Worm (Caenorhabditis elegans) whole organism, L4 larva: ENCODE data around the gene dod-6.

Source experiments
- F49E8.2 ChIP-seq: sonication (generic microtip); optimal IDR thresholded peaks from 2 replicates; lab custom pipeline; 2016; ENCODE audit warnings: missing compliant biosample characterization, mild to moderate bottlenecking, missing genetic modification characterization, borderline replicate concordance
- T26A8.4 ChIP-seq: fragments of 200-800 bp; sonication (Bioruptor generic); IDR thresholded peaks from 2 replicates; pipeline ENCODE4 v1.3.6; 2022; ENCODE audit warnings: missing genetic modification characterization, missing compliant biosample characterization
- aha-1 ChIP-seq: fragments of 150-350 bp; peaks from one replicate; lab custom pipeline; 2014; ENCODE audit warnings: missing biosample characterization, missing genetic modification characterization
- aly-2 ChIP-seq: sonication (generic microtip); optimal IDR thresholded peaks from 2 replicates; lab custom pipeline; 2018; ENCODE audit warnings: missing biosample characterization, missing genetic modification characterization
- ama-1 ChIP-seq: fragments of 150-350 bp; optimal IDR thresholded peaks from 2 replicates; lab custom pipeline; 2014; ENCODE audit warnings: inconsistent platforms, mixed read lengths
- ceh-28 ChIP-seq: fragments of 150-350 bp; optimal IDR thresholded peaks from 2 replicates; lab custom pipeline; 2014; ENCODE audit warnings: missing biosample characterization, missing genetic modification reagents, missing genetic modification characterization
- ceh-82 ChIP-seq: sonication (generic microtip); optimal IDR thresholded peaks from 2 replicates; lab custom pipeline; 2017; ENCODE audit warnings: missing biosample characterization, missing genetic modification characterization
- ces-1 ChIP-seq: fragments of 150-350 bp; sonication (generic microtip); optimal IDR thresholded peaks from 4 replicates; lab custom pipeline; 2014; ENCODE audit warnings: missing biosample characterization, missing genetic modification reagents, missing genetic modification characterization
- ctbp-1 ChIP-seq: fragments of 200-800 bp; sonication (Bioruptor generic); IDR thresholded peaks from 2 replicates; pipeline ENCODE4 v1.3.6; 2022; ENCODE audit warnings: missing genetic modification reagents, missing genetic modification characterization, missing compliant biosample characterization
- daf-12 ChIP-seq: fragments of 150-350 bp; optimal IDR thresholded peaks from 2 replicates; lab custom pipeline; 2014; ENCODE audit warnings: missing biosample characterization, missing genetic modification reagents, missing genetic modification characterization
- daf-16 ChIP-seq, 3 experiments: sonication (generic microtip); optimal IDR thresholded peaks; 2 replicates each; lab custom pipeline; 2016 to 2017; ENCODE audit warnings: missing genetic modification characterization in 3 of 3, missing genetic modification reagents in 3 of 3, mild to moderate bottlenecking in 2 of 3, missing compliant biosample characterization in 2 of 3, missing biosample characterization in 1 of 3, moderate library complexity in 1 of 3
- duxl-1 ChIP-seq: sonication (generic microtip); optimal IDR thresholded peaks from 2 replicates; lab custom pipeline; 2016; ENCODE audit warnings: mild to moderate bottlenecking, missing genetic modification characterization, moderate library complexity, missing compliant biosample characterization; ENCODE audit not compliant: poor library complexity
- dve-1 ChIP-seq: sonication (generic microtip); optimal IDR thresholded peaks from 2 replicates; lab custom pipeline; 2017; ENCODE audit warnings: antibody characterized with exemption, mild to moderate bottlenecking, missing genetic modification characterization, missing compliant biosample characterization; ENCODE audit not compliant: insufficient read depth
- fkh-10 ChIP-seq: fragments of 150-350 bp; optimal IDR thresholded peaks from 2 replicates; lab custom pipeline; 2014; ENCODE audit warnings: missing biosample characterization, missing genetic modification reagents, missing genetic modification characterization
- hif-1 ChIP-seq, 2 experiments: sonication (generic microtip); optimal IDR thresholded peaks; 2 replicates each; lab custom pipeline; 2016 to 2017; ENCODE audit warnings: missing compliant biosample characterization in 2 of 2, missing genetic modification characterization in 2 of 2, missing genetic modification reagents in 2 of 2, missing genotype in 2 of 2, mild to moderate bottlenecking in 1 of 2
- hlh-11 ChIP-seq: fragments of 200-800 bp; sonication (Bioruptor generic); optimal IDR thresholded peaks from 2 replicates; lab custom pipeline; 2018; ENCODE audit warnings: mild to moderate bottlenecking, missing genetic modification characterization, missing compliant biosample characterization
- lin-1 ChIP-seq: fragments of 200-800 bp; sonication (Bioruptor generic); IDR thresholded peaks from 2 replicates; pipeline ENCODE4 v1.3.6; 2022; ENCODE audit warnings: missing genetic modification reagents, missing genetic modification characterization, missing compliant biosample characterization
- lin-39 ChIP-seq: fragments of 150-350 bp; optimal IDR thresholded peaks from 2 replicates; lab custom pipeline; 2014; ENCODE audit warnings: missing biosample characterization, missing genetic modification reagents, missing genetic modification characterization
- lir-3 ChIP-seq: sonication (generic microtip); optimal IDR thresholded peaks from 2 replicates; lab custom pipeline; 2016; ENCODE audit warnings: mild to moderate bottlenecking, missing genetic modification characterization, missing compliant biosample characterization
- madf-5 ChIP-seq, 2 experiments: fragments of 200-800 bp; sonication (Bioruptor generic); IDR thresholded peaks; 2 replicates each; pipeline ENCODE4 v1.3.6; 2022; ENCODE audit warnings: missing compliant biosample characterization in 2 of 2, missing genetic modification characterization in 2 of 2
- mdl-1 ChIP-seq, 2 experiments: fragments of 150-350 bp in 1 of 2; sonication (generic microtip) in 1 of 2; optimal IDR thresholded peaks; 2 replicates each; lab custom pipeline; 2014 to 2017; ENCODE audit warnings: missing biosample characterization in 2 of 2, missing genetic modification characterization in 2 of 2
- mep-1 ChIP-seq: fragments of 150-350 bp; sonication (generic microtip); optimal IDR thresholded peaks from 3 replicates; lab custom pipeline; 2014; ENCODE audit warnings: missing biosample characterization, missing genetic modification characterization
- nhr-10 ChIP-seq: fragments of 150-350 bp; optimal IDR thresholded peaks from 2 replicates; lab custom pipeline; 2014; ENCODE audit warnings: missing biosample characterization, missing genetic modification characterization
- nhr-11 ChIP-seq: fragments of 150-350 bp; optimal IDR thresholded peaks from 2 replicates; lab custom pipeline; 2014; ENCODE audit warnings: missing biosample characterization, missing genetic modification characterization
- nhr-237 ChIP-seq: sonication (generic microtip); optimal IDR thresholded peaks from 2 replicates; lab custom pipeline; 2017; ENCODE audit warnings: missing biosample characterization, missing genetic modification characterization
- nhr-48 ChIP-seq: sonication (generic microtip); optimal IDR thresholded peaks from 2 replicates; lab custom pipeline; 2016; ENCODE audit warnings: mild to moderate bottlenecking, missing genetic modification characterization, missing compliant biosample characterization
- nhr-6 ChIP-seq: fragments of 150-350 bp; optimal IDR thresholded peaks from 2 replicates; lab custom pipeline; 2014; ENCODE audit warnings: missing biosample characterization, missing genetic modification characterization
- pha-4 ChIP-seq, 2 experiments: fragments of 150-350 bp in 1 of 2; fragments of 200-800 bp in 1 of 2; sonication (Bioruptor generic) in 1 of 2; IDR thresholded peaks in 1 of 2; optimal IDR thresholded peaks in 1 of 2; 2 replicates each; pipeline versions ENCODE4 v1.3.6 to Lab custom; 2014 to 2022; ENCODE audit warnings: missing genetic modification characterization in 2 of 2, missing genetic modification reagents in 2 of 2, missing biosample characterization in 1 of 2, missing compliant biosample characterization in 1 of 2
- saeg-2 ChIP-seq: fragments of 200-800 bp; sonication (Bioruptor generic); IDR thresholded peaks from 2 replicates; pipeline ENCODE4 v1.3.6; 2022; ENCODE audit warnings: missing genetic modification reagents, missing genetic modification characterization, missing compliant biosample characterization
- snpc-4 ChIP-seq: fragments of 150-350 bp; optimal IDR thresholded peaks from 2 replicates; lab custom pipeline; 2014; ENCODE audit warnings: missing biosample characterization, missing genetic modification characterization
- spr-3 ChIP-seq: fragments of 200-800 bp; sonication (Bioruptor generic); optimal IDR thresholded peaks from 2 replicates; lab custom pipeline; 2018; ENCODE audit warnings: mild to moderate bottlenecking, missing genetic modification characterization, missing compliant biosample characterization
- unc-62 ChIP-seq, 3 experiments: fragments of 150-350 bp in 1 of 3; sonication (generic microtip); optimal IDR thresholded peaks in 2 of 3; peaks in 1 of 3; 1 replicate in 1 of 3; 2 replicates in 2 of 3; lab custom pipeline; 2014 to 2017; ENCODE audit warnings: missing biosample characterization in 3 of 3, missing genetic modification characterization in 3 of 3, missing genetic modification reagents in 3 of 3, missing genotype in 1 of 3
- zag-1 ChIP-seq: fragments of 150-350 bp; optimal IDR thresholded peaks from 2 replicates; lab custom pipeline; 2014; ENCODE audit warnings: missing biosample characterization, missing genetic modification characterization
- ztf-7 ChIP-seq: fragments of 150-350 bp; optimal IDR thresholded peaks from 2 replicates; lab custom pipeline; 2014; ENCODE audit warnings: missing biosample characterization, missing genetic modification characterization

Gene dod-6

DNA sequence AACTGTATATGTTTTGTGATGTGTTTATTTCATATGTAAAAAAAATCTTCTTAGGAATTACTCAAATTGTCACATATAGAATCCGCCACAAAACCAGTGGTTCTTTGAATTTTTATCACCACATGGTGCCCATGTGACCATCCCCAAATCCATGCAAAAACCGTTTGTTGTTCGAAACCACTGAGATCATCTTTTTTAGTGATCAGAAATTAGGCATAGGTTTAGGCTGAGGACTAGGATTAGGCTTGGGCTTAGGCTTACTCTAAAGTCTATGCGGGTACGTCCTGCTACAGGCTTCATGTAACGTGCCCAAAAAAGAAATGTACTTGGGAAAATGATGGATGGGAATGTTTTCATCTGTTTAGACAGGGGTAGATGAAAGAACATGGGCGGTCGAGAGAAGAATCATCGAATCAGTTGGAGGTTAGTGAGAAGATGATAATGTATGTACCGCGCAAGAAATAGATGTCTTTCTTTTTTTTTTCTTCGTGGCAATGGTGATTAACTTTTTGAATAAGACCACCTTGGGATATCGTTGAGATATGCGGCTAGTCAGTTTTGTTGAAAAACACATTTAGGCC lies 38.9 kb downstream of the dod-6 start (continued):
- no peak for TF ChIP-seq nhr-48 (tag; lab: Kevin White, UChicago)
- TF ChIP-seq pha-4 (GFP tag; IDR thresholded peaks at IDR 0.05; lab: Robert Waterston, UW) = no peak
- no peak for TF ChIP-seq pha-4 (tag; optimal IDR thresholded peaks at IDR 0.05; lab: Kevin White, UChicago)
- no peak for TF ChIP-seq ztf-7 (tag; lab: Kevin White, UChicago)
- TF ChIP-seq nhr-237 (tag; lab: Kevin White, UChicago) = no peak
- no peak for TF ChIP-seq ceh-28 (tag; lab: Kevin White, UChicago)
- TF ChIP-seq dve-1 (tag; lab: Kevin White, UChicago) = no peak
- TF ChIP-seq, all 104 proteins: peak for 5

DNA sequence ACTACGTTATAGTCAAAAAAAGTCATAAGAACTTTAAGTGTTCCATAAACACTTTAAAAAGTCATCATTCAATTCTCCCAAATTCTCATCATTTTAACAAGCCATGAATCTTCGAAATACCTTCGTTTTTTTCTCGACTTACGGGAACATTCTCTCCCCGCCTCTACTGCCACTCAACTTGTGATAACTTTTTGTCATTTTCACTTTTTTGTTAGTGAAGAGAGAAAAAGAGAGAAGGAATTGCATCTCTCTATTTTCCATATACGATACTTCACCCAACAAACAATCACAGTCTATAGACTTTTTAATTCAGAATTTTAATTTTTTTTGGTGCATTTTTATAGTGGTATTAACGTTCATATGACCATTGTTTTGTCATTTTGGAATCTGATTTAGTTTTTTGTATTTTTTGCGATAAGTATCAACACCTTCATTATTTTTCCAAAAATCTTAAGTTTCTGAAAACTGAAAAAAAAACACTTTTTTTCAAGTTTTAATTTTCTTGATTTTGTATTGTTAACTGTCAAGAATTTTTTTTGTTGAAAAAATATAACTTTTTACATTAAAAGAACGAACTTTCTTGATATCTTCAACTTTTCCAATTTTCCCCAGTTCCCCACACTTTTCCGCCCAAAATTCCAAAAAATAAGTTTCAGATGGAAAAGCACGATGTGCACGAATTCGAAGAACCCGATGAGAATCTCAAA lies 41.1 kb downstream of the dod-6 start, which contains the start of gene Y70G10A.3:
Gene Y70G10A.3, plus strand, starts transcription at position 657 of the 707 bp plus-strand sequence.
- TF ChIP-seq ces-1 (GFP tag; lab: Kevin White, UChicago) (no peak), ama-1 (lab: Kevin White, UChicago) (no peak), madf-5 (GFP tag; IDR thresholded peaks at IDR 0.05; lab: Robert Waterston, UW) (no peak), F49E8.2 (tag; lab: Kevin White, UChicago) (no peak), mep-1 (tag; lab: Kevin White, UChicago) (no peak), lin-39 (tag; lab: Kevin White, UChicago) (no peak), zag-1 (tag; lab: Kevin White, UChicago) (no peak), nhr-10 (tag; lab: Kevin White, UChicago) (no peak), aly-2 (tag; lab: Kevin White, UChicago) (no peak), saeg-2 (GFP tag; lab: Robert Waterston, UW) (no peak), duxl-1 (tag; lab: Kevin White, UChicago) (no peak), ctbp-1 (GFP tag; lab: Robert Waterston, UW) (no peak), snpc-4 (tag; lab: Kevin White, UChicago) (no peak), pha-4 (GFP tag; IDR thresholded peaks at IDR 0.05; lab: Robert Waterston, UW) (no peak), pha-4 (tag; optimal IDR thresholded peaks at IDR 0.05; lab: Kevin White, UChicago) (no peak), aha-1 (tag; lab: Kevin White, UChicago) (no peak), T26A8.4 (no peak), hif-1 (tag; optimal IDR thresholded peaks at IDR 0.05; lab: Kevin White, UChicago) (no peak), ceh-82 (tag; lab: Kevin White, UChicago) (no peak), ceh-28 (tag; lab: Kevin White, UChicago) (no peak)

DNA sequence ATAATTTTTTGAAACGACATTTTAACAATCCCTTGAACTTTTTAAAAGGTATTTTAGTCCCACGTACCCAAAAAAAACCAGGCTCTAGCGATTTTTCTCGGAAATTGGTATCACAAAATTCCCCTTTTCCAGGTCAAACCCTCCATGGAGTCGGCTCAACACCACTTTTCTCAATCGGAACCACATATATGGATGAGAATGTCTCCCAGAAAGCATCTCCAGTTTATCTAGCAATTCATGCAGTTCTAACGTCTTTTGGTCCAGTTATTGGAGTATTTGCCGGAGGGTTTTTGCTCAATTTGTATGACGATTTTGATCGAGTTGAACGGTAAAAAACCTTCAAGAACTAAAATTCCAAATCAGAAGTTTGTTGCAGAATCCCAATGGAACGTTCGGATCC lies 42.6 kb downstream of the dod-6 start:
- TF ChIP-seq aha-1 (tag; lab: Kevin White, UChicago) = peak; percentile 91
- TF ChIP-seq lin-1 (GFP tag; lab: Robert Waterston, UW) = no peak

DNA sequence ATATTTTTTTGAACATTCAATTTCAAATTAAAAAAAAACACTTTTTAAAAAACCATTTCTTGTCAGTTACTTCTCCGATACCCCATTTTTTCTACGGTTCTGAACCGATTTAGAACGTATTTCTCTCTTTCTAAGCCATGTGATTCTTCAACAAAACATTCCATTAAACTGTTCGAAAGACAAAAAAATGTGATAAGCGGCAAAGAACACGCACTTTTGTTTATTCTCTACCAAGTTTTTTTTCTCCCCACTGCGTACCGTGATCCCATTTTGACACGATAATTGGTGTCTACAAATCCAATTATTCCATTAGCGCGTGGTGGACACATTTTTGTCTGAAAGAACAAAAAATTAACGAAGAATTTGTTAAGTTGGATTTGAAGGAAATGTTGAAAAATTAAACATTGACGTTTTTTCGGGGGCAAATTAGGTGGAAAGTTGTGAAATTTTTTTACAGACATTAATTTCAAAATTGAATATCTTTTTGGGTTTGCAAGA lies 43.9 kb downstream of the dod-6 start:
- TF ChIP-seq nhr-237 (tag; lab: Kevin White, UChicago) = no peak
- no peak for TF ChIP-seq daf-12
- no peak for TF ChIP-seq lir-3
- no peak for TF ChIP-seq daf-16 (GFP tag; optimal IDR thresholded peaks at IDR 0.05; lab: Kevin White, UChicago)
- TF ChIP-seq daf-16 (tag; optimal IDR thresholded peaks at IDR 0.05; lab: Kevin White, UChicago) = no peak
- no peak for TF ChIP-seq ama-1 (lab: Kevin White, UChicago)
- TF ChIP-seq nhr-11 (tag; lab: Kevin White, UChicago) = no peak
- no peak for TF ChIP-seq fkh-10 (GFP tag; lab: Kevin White, UChicago)
- TF ChIP-seq snpc-4 (tag; lab: Kevin White, UChicago) = no peak
- TF ChIP-seq hlh-11 = peak; percentile 14
- no peak for TF ChIP-seq spr-3 (GFP tag; lab: Kevin White, UChicago)
- TF ChIP-seq mdl-1 (tag; optimal IDR thresholded peaks at IDR 0.05; lab: Kevin White, UChicago) = peak in 1 of 2 experiments; percentile 45
- peak in 1 of 2 experiments; percentile 69 for TF ChIP-seq unc-62 (GFP tag; optimal IDR thresholded peaks at IDR 0.05 in 1 of 2; lab: Kevin White, UChicago)
- no peak for TF ChIP-seq unc-62 (tag; optimal IDR thresholded peaks at IDR 0.05; lab: Kevin White, UChicago)
- TF ChIP-seq nhr-6 (tag; lab: Kevin White, UChicago) = no peak
- TF ChIP-seq nhr-48 (tag; lab: Kevin White, UChicago) = no peak
